Fruit fly (Drosophila melanogaster) whole organism, prepupa: Measurements from ENCODE around the gene CG14301.

Experiments used
- Blimp-1 ChIP-seq: fragments of 200-800 bp; sonication (Bioruptor generic); optimal IDR thresholded peaks from 3 replicates; lab custom pipeline; 2017; ENCODE audit warnings: missing biosample characterization, missing genetic modification characterization, mild to moderate bottlenecking, moderate library complexity, missing genetic modification reagents
- CG10631 ChIP-seq: fragments of 200-800 bp; sonication (Bioruptor generic); optimal IDR thresholded peaks from 2 replicates; lab custom pipeline; 2016; ENCODE audit warnings: missing biosample characterization, missing genetic modification characterization
- CG10669 ChIP-seq: fragments of 200-800 bp; sonication (Bioruptor generic); optimal IDR thresholded peaks from 3 replicates; lab custom pipeline; 2018; ENCODE audit warnings: missing biosample characterization, mild to moderate bottlenecking, missing genetic modification characterization, moderate library complexity
- CG11294 ChIP-seq: fragments of 200-800 bp; sonication (Bioruptor generic); IDR thresholded peaks from 2 replicates; pipeline ENCODE4 v1.3.6; 2022; ENCODE audit warnings: missing biosample characterization, missing genetic modification characterization
- CG11902 ChIP-seq: fragments of 200-800 bp; sonication (Bioruptor generic); optimal IDR thresholded peaks from 3 replicates; lab custom pipeline; 2016; ENCODE audit warnings: missing biosample characterization, missing genetic modification characterization
- CG15336 ChIP-seq: fragments of 200-800 bp; sonication (Bioruptor generic); IDR thresholded peaks from 2 replicates; pipeline ENCODE4 v1.3.6; 2022; ENCODE audit warnings: missing biosample characterization, missing genetic modification characterization
- CG1621 ChIP-seq: fragments of 200-800 bp; sonication (Bioruptor generic); optimal IDR thresholded peaks from 3 replicates; lab custom pipeline; 2018; ENCODE audit warnings: missing biosample characterization, mild to moderate bottlenecking, missing genetic modification characterization
- CG16779 ChIP-seq: fragments of 200-800 bp; sonication (Bioruptor generic); optimal IDR thresholded peaks from 3 replicates; lab custom pipeline; 2017; ENCODE audit warnings: missing biosample characterization, mild to moderate bottlenecking, missing genetic modification characterization
- CG3032 ChIP-seq: fragments of 200-800 bp; optimal IDR thresholded peaks from 2 replicates; lab custom pipeline; 2019; ENCODE audit warnings: missing biosample characterization, mild to moderate bottlenecking, missing genetic modification characterization, moderate library complexity
- CG34406 ChIP-seq: fragments of 200-800 bp; sonication (Bioruptor generic); optimal IDR thresholded peaks from 3 replicates; lab custom pipeline; 2016; ENCODE audit warnings: missing biosample characterization, missing genetic modification characterization
- CG3919 ChIP-seq: fragments of 200-800 bp; sonication (Bioruptor generic); optimal IDR thresholded peaks from 3 replicates; lab custom pipeline; 2016; ENCODE audit warnings: missing biosample characterization, missing genetic modification characterization
- CG6163 ChIP-seq: fragments of 200-800 bp; sonication (Bioruptor generic); IDR thresholded peaks from 3 replicates; pipeline ENCODE4 v1.3.6; 2022; ENCODE audit warnings: missing biosample characterization, missing genetic modification characterization
- CG6792 ChIP-seq: fragments of 200-800 bp; sonication (Bioruptor generic); optimal IDR thresholded peaks from 3 replicates; lab custom pipeline; 2016; ENCODE audit warnings: missing biosample characterization, missing genetic modification characterization
- CG6808 ChIP-seq: fragments of 200-800 bp; sonication (Bioruptor generic); optimal IDR thresholded peaks from 3 replicates; lab custom pipeline; 2017; ENCODE audit warnings: missing biosample characterization, missing genetic modification characterization, mild to moderate bottlenecking, moderate library complexity, missing genetic modification reagents
- CG6854 ChIP-seq: fragments of 200-800 bp; sonication (Bioruptor generic); optimal IDR thresholded peaks from 2 replicates; lab custom pipeline; 2017; ENCODE audit warnings: missing biosample characterization, mild to moderate bottlenecking, missing genetic modification characterization
- CG7368 ChIP-seq: fragments of 200-800 bp; sonication (Bioruptor generic); optimal IDR thresholded peaks from 3 replicates; lab custom pipeline; 2016; ENCODE audit warnings: missing biosample characterization, missing genetic modification characterization
- CG8119 ChIP-seq: fragments of 200-800 bp; sonication (Bioruptor generic); IDR thresholded peaks from 3 replicates; pipeline ENCODE4 v1.3.6; 2022; ENCODE audit warnings: missing biosample characterization, missing genetic modification characterization
- CG8319 ChIP-seq: fragments of 200-800 bp; sonication (Bioruptor generic); optimal IDR thresholded peaks from 3 replicates; lab custom pipeline; 2016; ENCODE audit warnings: missing biosample characterization, missing genetic modification characterization
- CG8632 ChIP-seq: fragments of 200-800 bp; sonication (Bioruptor generic); optimal IDR thresholded peaks from 3 replicates; lab custom pipeline; 2016; ENCODE audit warnings: missing biosample characterization, missing genetic modification characterization
- Eip75B ChIP-seq: fragments of 200-800 bp; sonication (Bioruptor generic); optimal IDR thresholded peaks from 3 replicates; lab custom pipeline; 2016; ENCODE audit warnings: missing biosample characterization, missing genetic modification characterization
- Eip78C ChIP-seq: fragments of 200-800 bp; sonication (Bioruptor generic); peaks from one replicate; lab custom pipeline; 2016; ENCODE audit warnings: missing biosample characterization, missing genetic modification characterization
- Eip93F ChIP-seq: fragments of 200-800 bp; sonication (Bioruptor generic); optimal IDR thresholded peaks from 2 replicates; lab custom pipeline; 2016; ENCODE audit warnings: missing biosample characterization, mild to moderate bottlenecking, missing genetic modification characterization
- Ets21C ChIP-seq: fragments of 200-800 bp; sonication (Bioruptor generic); optimal IDR thresholded peaks from 3 replicates; lab custom pipeline; 2016; ENCODE audit warnings: missing biosample characterization, missing genetic modification characterization
- Ets96B ChIP-seq: fragments of 200-800 bp; optimal IDR thresholded peaks from 2 replicates; lab custom pipeline; 2019; ENCODE audit warnings: missing biosample characterization, mild to moderate bottlenecking, missing genetic modification characterization, moderate library complexity
- Lpt ChIP-seq: fragments of 200-800 bp; sonication (Bioruptor generic); optimal IDR thresholded peaks from 3 replicates; lab custom pipeline; 2016; ENCODE audit warnings: missing biosample characterization, missing genetic modification characterization
- Met ChIP-seq: fragments of 200-800 bp; sonication (Bioruptor generic); optimal IDR thresholded peaks from 3 replicates; lab custom pipeline; 2016; ENCODE audit warnings: missing biosample characterization, missing genetic modification characterization
- OdsH ChIP-seq: fragments of 200-800 bp; sonication (Bioruptor generic); optimal IDR thresholded peaks from 3 replicates; lab custom pipeline; 2016; ENCODE audit warnings: missing biosample characterization, missing genetic modification characterization
- Smox ChIP-seq: fragments of 200-800 bp; sonication (Bioruptor generic); optimal IDR thresholded peaks from 3 replicates; lab custom pipeline; 2016; ENCODE audit warnings: missing biosample characterization, missing genetic modification characterization
- Sox102F ChIP-seq: fragments of 200-800 bp; sonication (Bioruptor generic); optimal IDR thresholded peaks from 2 replicates; lab custom pipeline; 2016; ENCODE audit warnings: missing biosample characterization, mild to moderate bottlenecking, missing genetic modification characterization
- achi ChIP-seq: fragments of 200-800 bp; sonication (Bioruptor generic); optimal IDR thresholded peaks from 3 replicates; lab custom pipeline; 2016; ENCODE audit warnings: missing biosample characterization, missing genetic modification characterization
- cyc ChIP-seq: fragments of 200-800 bp; sonication (Bioruptor generic); optimal IDR thresholded peaks from 3 replicates; lab custom pipeline; 2016; ENCODE audit warnings: missing biosample characterization, missing genetic modification characterization
- dac ChIP-seq: fragments of 200-800 bp; sonication (Bioruptor generic); optimal IDR thresholded peaks from 2 replicates; lab custom pipeline; 2017; ENCODE audit warnings: missing biosample characterization, mild to moderate bottlenecking, missing genetic modification characterization
- dsx ChIP-seq: fragments of 200-800 bp; optimal IDR thresholded peaks from 3 replicates; lab custom pipeline; 2019; ENCODE audit warnings: missing biosample characterization, mild to moderate bottlenecking, missing genetic modification characterization, moderate library complexity; ENCODE audit not compliant: poor library complexity, severe bottlenecking
- eg ChIP-seq: fragments of 200-800 bp; sonication (Bioruptor generic); IDR thresholded peaks from 3 replicates; pipeline ENCODE4 v1.3.6; 2022; ENCODE audit warnings: missing biosample characterization, missing genetic modification characterization
- fkh ChIP-seq: fragments of 200-800 bp; sonication (Bioruptor generic); optimal IDR thresholded peaks from 3 replicates; lab custom pipeline; 2017; ENCODE audit warnings: missing biosample characterization, mild to moderate bottlenecking, missing genetic modification characterization, moderate library complexity
- lz ChIP-seq: fragments of 200-800 bp; sonication (Bioruptor generic); optimal IDR thresholded peaks from 3 replicates; lab custom pipeline; 2016; ENCODE audit warnings: missing biosample characterization, missing genetic modification characterization
- net ChIP-seq: fragments of 200-800 bp; sonication (Bioruptor generic); optimal IDR thresholded peaks from 3 replicates; lab custom pipeline; 2016; ENCODE audit warnings: missing biosample characterization, missing genetic modification characterization
- pdm3 ChIP-seq: fragments of 200-800 bp; sonication (Bioruptor generic); optimal IDR thresholded peaks from 3 replicates; lab custom pipeline; 2016; ENCODE audit warnings: missing biosample characterization, missing genetic modification characterization
- salr ChIP-seq, 2 experiments: fragments of 200-800 bp; sonication (Bioruptor generic); optimal IDR thresholded peaks; 3 replicates each; lab custom pipeline; 2016 to 2018; ENCODE audit warnings: missing biosample characterization in 2 of 2, missing genetic modification characterization in 2 of 2, mild to moderate bottlenecking in 1 of 2
- spab ChIP-seq: fragments of 200-800 bp; sonication (Bioruptor generic); optimal IDR thresholded peaks from 2 replicates; lab custom pipeline; 2017; ENCODE audit warnings: missing biosample characterization, mild to moderate bottlenecking, missing genetic modification characterization, missing genetic modification reagents
- ss ChIP-seq, 2 experiments: fragments of 200-800 bp; sonication (Bioruptor generic); optimal IDR thresholded peaks; 2 replicates in 1 of 2; 3 replicates in 1 of 2; lab custom pipeline; 2017 to 2018; ENCODE audit warnings: mild to moderate bottlenecking in 2 of 2, missing biosample characterization in 2 of 2, missing genetic modification characterization in 2 of 2, moderate library complexity in 1 of 2
- svp ChIP-seq: fragments of 200-800 bp; sonication (Bioruptor generic); peaks from one replicate; lab custom pipeline; 2016; ENCODE audit warnings: missing biosample characterization, missing genetic modification characterization
- topi ChIP-seq: fragments of 200-800 bp; sonication (Bioruptor generic); optimal IDR thresholded peaks from 3 replicates; lab custom pipeline; 2016; ENCODE audit warnings: missing biosample characterization, missing genetic modification characterization
- vri ChIP-seq: fragments of 200-800 bp; sonication (Bioruptor generic); optimal IDR thresholded peaks from 3 replicates; lab custom pipeline; 2016; ENCODE audit warnings: missing biosample characterization, mild to moderate bottlenecking, missing genetic modification characterization

CG14301 gene

DNA sequence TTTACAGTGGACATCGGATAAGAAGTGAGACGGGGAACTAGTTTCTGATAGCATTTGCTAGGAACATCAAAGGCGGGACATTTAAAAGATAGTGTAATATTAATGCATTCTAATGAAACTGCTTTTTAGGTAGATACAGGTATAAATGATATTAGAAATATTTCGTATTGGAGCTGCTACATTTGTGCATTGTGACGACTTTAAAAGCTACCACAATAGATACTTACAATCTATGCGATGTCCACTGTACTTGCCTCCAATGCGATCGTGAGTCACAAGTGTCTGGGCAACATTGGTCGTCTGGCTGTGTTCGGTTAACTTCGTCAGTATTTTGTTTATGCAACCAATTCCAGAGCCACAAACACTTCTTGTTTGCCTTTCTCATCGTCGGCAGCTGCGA is 28.6 kb upstream of the CG14301 start (continued):
- peak; percentile 26 for TF ChIP-seq CG11902 (GFP tag; lab: Kevin White, UChicago)
- peak; percentile 74 for TF ChIP-seq OdsH (GFP tag; lab: Kevin White, UChicago)
- peak; percentile 65 for TF ChIP-seq CG3919 (GFP tag; lab: Kevin White, UChicago)
- peak; percentile 75 for TF ChIP-seq CG6808 (GFP tag; lab: Kevin White, UChicago)
- peak; percentile 51 for TF ChIP-seq CG6792 (GFP tag; lab: Kevin White, UChicago)
- peak; percentile 60 for TF ChIP-seq net (GFP tag; lab: Kevin White, UChicago)
- TF ChIP-seq lz: peak; percentile 57
- TF ChIP-seq ss (GFP tag; optimal IDR thresholded peaks at IDR 0.05; lab: Kevin White, UChicago): peak; percentile 47 to 66
- TF ChIP-seq CG8632 (GFP tag; lab: Kevin White, UChicago): peak; percentile 37
- peak; percentile 62 for TF ChIP-seq Met (GFP tag; lab: Kevin White, UChicago)
- TF ChIP-seq Ets21C (GFP tag; lab: Kevin White, UChicago): no peak
- peak; percentile 62 for TF ChIP-seq Eip75B (GFP tag; lab: Kevin White, UChicago)
- no peak for TF ChIP-seq Lpt (GFP tag; lab: Kevin White, UChicago)
- no peak for TF ChIP-seq pdm3 (GFP tag; lab: Kevin White, UChicago)
- no peak for TF ChIP-seq Blimp-1 (GFP tag; lab: Kevin White, UChicago)
- no peak for TF ChIP-seq spab (GFP tag; lab: Kevin White, UChicago)

- TF ChIP-seq CG1621 (tag; lab: Kevin White, UChicago): peak; percentile 2
- TF ChIP-seq CG7368: no peak
- TF ChIP-seq CG6808 (GFP tag; lab: Kevin White, UChicago): peak; percentile 11
- peak; percentile 58 for TF ChIP-seq Eip78C (GFP tag; lab: Kevin White, UChicago)
- TF ChIP-seq dsx (GFP tag; lab: Kevin White, UChicago): peak; percentile 58
- TF ChIP-seq svp: no peak
- peak; percentile 17 for TF ChIP-seq vri (GFP tag; lab: Kevin White, UChicago)
- TF ChIP-seq pdm3 (GFP tag; lab: Kevin White, UChicago): no peak
- peak; percentile 5; the same call in 1 of the 3 replicates for TF ChIP-seq CG6163 (GFP tag; lab: Robert Waterston, UW)
- no peak for TF ChIP-seq achi (GFP tag; lab: Kevin White, UChicago)
- TF ChIP-seq CG15336: peak; percentile 34; the same call in 1 of the 2 replicates
- TF ChIP-seq Sox102F (GFP tag; lab: Kevin White, UChicago): no peak
- TF ChIP-seq Eip93F: peak; percentile 29
- TF ChIP-seq CG8119 (GFP tag; lab: Robert Waterston, UW): peak; percentile 22; the same call in 1 of the 3 replicates
- TF ChIP-seq topi: no peak
- no peak for TF ChIP-seq lz
- TF ChIP-seq eg (GFP tag; lab: Robert Waterston, UW): peak; percentile 52; the same call in 1 of the 3 replicates
- no peak for TF ChIP-seq CG11902 (GFP tag; lab: Kevin White, UChicago)
- peak; percentile 3 for TF ChIP-seq CG6854 (GFP tag; lab: Kevin White, UChicago)
- no peak for TF ChIP-seq dac (GFP tag; lab: Kevin White, UChicago)
- no peak for TF ChIP-seq CG34406 (GFP tag; lab: Kevin White, UChicago)
Measured at dm6 chr3R:18669152-18669551, 27.9 kb upstream of the CG14301 start, which contains the start of gene CG7702. TSS of gene CG7702 (plus strand) at chr3R:18669390.

DNA sequence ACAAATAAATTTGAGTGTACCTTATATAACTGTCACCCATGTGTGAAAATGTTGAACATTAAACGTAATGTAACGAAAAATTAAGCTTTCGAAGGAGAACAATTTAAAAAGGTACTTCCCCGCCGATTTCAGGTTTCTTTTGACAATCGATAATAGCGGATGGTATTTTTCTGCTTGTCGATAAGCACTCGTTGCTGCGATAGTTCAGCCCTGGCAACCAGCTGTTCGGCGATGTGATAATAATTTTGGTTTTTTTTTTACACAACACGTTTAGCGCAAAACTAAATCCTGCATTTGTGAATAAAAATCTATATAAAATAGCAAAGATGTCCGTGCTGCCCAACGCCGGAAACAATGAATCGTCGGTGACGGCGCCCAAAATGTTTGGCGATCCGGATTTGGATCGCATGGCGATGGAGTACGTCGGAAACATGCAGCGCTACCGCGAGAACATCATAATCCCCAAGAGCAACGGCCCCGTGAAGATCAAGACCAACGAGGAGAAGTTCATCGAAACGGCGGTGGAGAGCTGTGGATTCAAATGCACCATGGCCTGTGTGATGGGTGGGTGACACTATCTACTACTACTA is 26.5 kb upstream of the CG14301 start, which contains the start of gene CG31229:
Gene CG31229, plus strand, starts transcription at position 194 of the 590 bp plus-strand sequence.
- TF ChIP-seq CG6792 (GFP tag; lab: Kevin White, UChicago) (no peak), CG6163 (GFP tag; lab: Robert Waterston, UW) (no peak), topi (no peak), Sox102F (GFP tag; lab: Kevin White, UChicago) (no peak), Smox (GFP tag; lab: Kevin White, UChicago) (no peak), Eip75B (GFP tag; lab: Kevin White, UChicago) (no peak), CG16779 (tag; lab: Kevin White, UChicago) (no peak), Ets21C (GFP tag; lab: Kevin White, UChicago) (no peak), CG11294 (GFP tag; lab: Robert Waterston, UW) (no peak), CG6808 (GFP tag; lab: Kevin White, UChicago) (no peak), lz (no peak), CG8319 (GFP tag; lab: Kevin White, UChicago) (no peak), salr (GFP tag; optimal IDR thresholded peaks at IDR 0.05; lab: Kevin White, UChicago) (no peak), vri (GFP tag; lab: Kevin White, UChicago) (peak; percentile 80), CG34406 (GFP tag; lab: Kevin White, UChicago) (no peak), eg (GFP tag; lab: Robert Waterston, UW) (no peak), svp (no peak), cyc (GFP tag; lab: Kevin White, UChicago) (no peak), CG7368 (no peak), OdsH (GFP tag; lab: Kevin White, UChicago) (no peak), ss (GFP tag; optimal IDR thresholded peaks at IDR 0.05; lab: Kevin White, UChicago) (no peak), Ets96B (tag; lab: Kevin White, UChicago) (no peak), Eip78C (GFP tag; lab: Kevin White, UChicago) (peak; percentile 8), CG15336 (peak; percentile 17; the same call in 1 of the 2 replicates), CG10669 (GFP tag; lab: Kevin White, UChicago) (no peak), spab (GFP tag; lab: Kevin White, UChicago) (no peak), CG10631 (GFP tag; lab: Kevin White, UChicago) (no peak), CG3032 (tag; lab: Kevin White, UChicago) (no peak), fkh (no peak)
